Worm (Caenorhabditis elegans) whole organism, L2 larva: ENCODE measurements around the gene sru-24.

Experiments
- C34F6.9 ChIP-seq: fragments of 150-350 bp; optimal IDR thresholded peaks from 2 replicates; lab custom pipeline; 2014; ENCODE audit warnings: missing biosample characterization, missing genetic modification characterization
- R02D3.7 ChIP-seq: fragments of 150-350 bp; optimal IDR thresholded peaks from 2 replicates; lab custom pipeline; 2014; ENCODE audit warnings: missing biosample characterization, missing genetic modification characterization
- Y55F3AM.14 ChIP-seq: fragments of 200-800 bp; sonication (Bioruptor generic); optimal IDR thresholded peaks from 2 replicates; lab custom pipeline; 2018; ENCODE audit warnings: mild to moderate bottlenecking, missing genetic modification characterization, missing compliant biosample characterization
- ZK546.5 ChIP-seq: sonication (generic microtip); optimal IDR thresholded peaks from 2 replicates; lab custom pipeline; 2017; ENCODE audit warnings: missing biosample characterization, missing genetic modification characterization
- alr-1 ChIP-seq: fragments of 150-350 bp; optimal IDR thresholded peaks from 2 replicates; lab custom pipeline; 2014; ENCODE audit warnings: missing biosample characterization, missing genetic modification characterization
- aly-2 ChIP-seq: fragments of 150-350 bp; optimal IDR thresholded peaks from 2 replicates; lab custom pipeline; 2014; ENCODE audit warnings: missing biosample characterization, missing genetic modification characterization
- blmp-1 ChIP-seq: sonication (generic microtip); optimal IDR thresholded peaks from 2 replicates; lab custom pipeline; 2017; ENCODE audit warnings: missing genetic modification characterization, mild to moderate bottlenecking, missing compliant biosample characterization, antibody characterized with exemption, moderate library complexity; ENCODE audit not compliant: insufficient read depth
- ceh-16 ChIP-seq: fragments of 150-350 bp; optimal IDR thresholded peaks from 2 replicates; lab custom pipeline; 2014; ENCODE audit warnings: missing biosample characterization, missing genetic modification characterization
- ceh-82 ChIP-seq: fragments of 150-350 bp; optimal IDR thresholded peaks from 2 replicates; lab custom pipeline; 2014; ENCODE audit warnings: missing biosample characterization, missing genetic modification characterization
- dmd-4 ChIP-seq: sonication (generic microtip); optimal IDR thresholded peaks from 2 replicates; lab custom pipeline; 2017; ENCODE audit warnings: missing biosample characterization, missing genetic modification characterization
- egl-27 ChIP-seq: sonication (generic microtip); optimal IDR thresholded peaks from 3 replicates; lab custom pipeline; 2017; ENCODE audit warnings: missing biosample characterization, missing genetic modification reagents, missing genetic modification characterization
- elt-1 ChIP-seq: fragments of 150-350 bp; optimal IDR thresholded peaks from 2 replicates; lab custom pipeline; 2014; ENCODE audit warnings: missing biosample characterization, missing genetic modification characterization
- elt-3 ChIP-seq: sonication (generic microtip); optimal IDR thresholded peaks from 2 replicates; lab custom pipeline; 2017; ENCODE audit warnings: missing biosample characterization, missing genetic modification characterization
- fos-1 ChIP-seq: fragments of 150-350 bp; optimal IDR thresholded peaks from 2 replicates; lab custom pipeline; 2014; ENCODE audit warnings: missing biosample characterization, missing genetic modification characterization
- gmeb-1 ChIP-seq: fragments of 150-350 bp; optimal IDR thresholded peaks from 2 replicates; lab custom pipeline; 2014; ENCODE audit warnings: missing biosample characterization, missing genetic modification characterization
- lin-11 ChIP-seq: fragments of 150-350 bp; sonication (generic microtip); optimal IDR thresholded peaks from 2 replicates; lab custom pipeline; 2014; ENCODE audit warnings: missing biosample characterization, missing genetic modification characterization, inconsistent platforms, mixed read lengths
- lin-13 ChIP-seq: fragments of 150-350 bp; optimal IDR thresholded peaks from 2 replicates; lab custom pipeline; 2014; ENCODE audit warnings: missing biosample characterization, missing genetic modification reagents, missing genetic modification characterization
- lin-39 ChIP-seq: fragments of 150-350 bp; optimal IDR thresholded peaks from 2 replicates; lab custom pipeline; 2014; ENCODE audit warnings: missing biosample characterization, missing genetic modification reagents, missing genetic modification characterization
- lsy-2 ChIP-seq, 2 experiments: fragments of 150-350 bp in 1 of 2; sonication (generic microtip) in 1 of 2; optimal IDR thresholded peaks; 2 replicates each; lab custom pipeline; 2014 to 2017; ENCODE audit warnings: missing biosample characterization in 2 of 2, missing genetic modification characterization in 2 of 2
- mab-5 ChIP-seq: fragments of 150-350 bp; optimal IDR thresholded peaks from 2 replicates; lab custom pipeline; 2014; ENCODE audit warnings: missing biosample characterization, missing genetic modification characterization
- mbf-1 ChIP-seq: sonication (generic microtip); optimal IDR thresholded peaks from 2 replicates; lab custom pipeline; 2017; ENCODE audit warnings: missing biosample characterization, missing genetic modification characterization
- mdl-1 ChIP-seq, 2 experiments: fragments of 150-350 bp in 1 of 2; sonication (generic microtip) in 1 of 2; optimal IDR thresholded peaks; 2 replicates each; lab custom pipeline; 2017; ENCODE audit warnings: missing biosample characterization in 2 of 2, missing genetic modification characterization in 2 of 2
- nhr-10 ChIP-seq: sonication (generic microtip); optimal IDR thresholded peaks from 2 replicates; lab custom pipeline; 2017; ENCODE audit warnings: missing biosample characterization, missing genetic modification characterization
- nhr-11 ChIP-seq: fragments of 150-350 bp; optimal IDR thresholded peaks from 2 replicates; lab custom pipeline; 2014; ENCODE audit warnings: missing biosample characterization, missing genetic modification characterization
- nhr-12 ChIP-seq: fragments of 150-350 bp; optimal IDR thresholded peaks from 2 replicates; lab custom pipeline; 2014; ENCODE audit warnings: missing biosample characterization, missing genetic modification characterization
- nhr-129 ChIP-seq: fragments of 150-350 bp; optimal IDR thresholded peaks from 2 replicates; lab custom pipeline; 2014; ENCODE audit warnings: missing biosample characterization, missing genetic modification characterization
- nhr-21 ChIP-seq: fragments of 150-350 bp; optimal IDR thresholded peaks from 2 replicates; lab custom pipeline; 2014; ENCODE audit warnings: missing biosample characterization, missing genetic modification characterization
- nhr-23 ChIP-seq: fragments of 150-350 bp; optimal IDR thresholded peaks from 2 replicates; lab custom pipeline; 2014; ENCODE audit warnings: missing biosample characterization, missing genetic modification reagents, missing genetic modification characterization
- nhr-237 ChIP-seq: fragments of 150-350 bp; optimal IDR thresholded peaks from 2 replicates; lab custom pipeline; 2014; ENCODE audit warnings: missing biosample characterization, missing genetic modification characterization
- nhr-25 ChIP-seq: fragments of 150-350 bp; sonication (generic microtip); optimal IDR thresholded peaks from 3 replicates; lab custom pipeline; 2014; ENCODE audit warnings: missing biosample characterization, missing genetic modification characterization
- nhr-6 ChIP-seq: fragments of 150-350 bp; optimal IDR thresholded peaks from 2 replicates; lab custom pipeline; 2014; ENCODE audit warnings: missing biosample characterization, missing genetic modification characterization
- sem-4 ChIP-seq: fragments of 150-350 bp; optimal IDR thresholded peaks from 2 replicates; lab custom pipeline; 2014; ENCODE audit warnings: missing biosample characterization, missing genetic modification reagents, missing genetic modification characterization
- skn-1 ChIP-seq: sonication (generic microtip); optimal IDR thresholded peaks from 2 replicates; lab custom pipeline; 2017; ENCODE audit warnings: missing biosample characterization, missing genetic modification characterization
- sma-3 ChIP-seq: sonication (generic microtip); optimal IDR thresholded peaks from 2 replicates; lab custom pipeline; 2016; ENCODE audit warnings: missing genetic modification reagents, missing genetic modification characterization, missing compliant biosample characterization
- sma-9 ChIP-seq, 2 experiments: fragments of 150-350 bp in 1 of 2; sonication (generic microtip) in 1 of 2; optimal IDR thresholded peaks; 2 replicates each; lab custom pipeline; 2014 to 2016; ENCODE audit warnings: missing genetic modification characterization in 2 of 2, mild to moderate bottlenecking in 1 of 2, missing biosample characterization in 1 of 2, missing compliant biosample characterization in 1 of 2, missing genetic modification reagents in 1 of 2, moderate library complexity in 1 of 2
- snpc-4 ChIP-seq: fragments of 150-350 bp; optimal IDR thresholded peaks from 2 replicates; lab custom pipeline; 2014; ENCODE audit warnings: missing biosample characterization, missing genetic modification characterization
- unc-39 ChIP-seq: fragments of 150-350 bp; optimal IDR thresholded peaks from 2 replicates; lab custom pipeline; 2014; ENCODE audit warnings: missing biosample characterization, missing genetic modification characterization
- unc-62 ChIP-seq: fragments of 150-350 bp; optimal IDR thresholded peaks from 2 replicates; lab custom pipeline; 2014; ENCODE audit warnings: missing biosample characterization, missing genetic modification reagents, missing genetic modification characterization
- zag-1 ChIP-seq: fragments of 150-350 bp; optimal IDR thresholded peaks from 2 replicates; lab custom pipeline; 2014; ENCODE audit warnings: missing biosample characterization, missing genetic modification characterization
- ztf-1 ChIP-seq: fragments of 200-800 bp; sonication (Bioruptor generic); conservative IDR thresholded peaks from 2 replicates; pipeline ENCODE4 v1.3.6; 2022; ENCODE audit warnings: missing genetic modification characterization, missing compliant biosample characterization
- ztf-11 ChIP-seq: sonication (generic microtip); optimal IDR thresholded peaks from 2 replicates; lab custom pipeline; 2017; ENCODE audit warnings: missing biosample characterization, missing genetic modification characterization
- ztf-4 ChIP-seq: fragments of 150-350 bp; optimal IDR thresholded peaks from 2 replicates; lab custom pipeline; 2014; ENCODE audit warnings: missing biosample characterization, missing genetic modification characterization

Gene sru-24

ce11 chrV:626321-626720 is 44.9 kb downstream of the sru-24 start, which contains the start of gene F48G7.7:
Gene F48G7.7 (minus strand): TSS chrV:626421.
- TF ChIP-seq mbf-1 (no peak), lin-11 (no peak), sma-9 (GFP tag; optimal IDR thresholded peaks at IDR 0.05; lab: Kevin White, UChicago) (no peak), sma-9 (tag; optimal IDR thresholded peaks at IDR 0.05; lab: Kevin White, UChicago) (no peak), blmp-1 (no peak), elt-1 (tag; lab: Kevin White, UChicago) (no peak), mab-5 (tag; lab: Kevin White, UChicago) (no peak), nhr-21 (tag; lab: Kevin White, UChicago) (no peak), elt-3 (no peak), lin-39 (tag; lab: Kevin White, UChicago) (no peak), lin-13 (GFP tag; lab: Kevin White, UChicago) (no peak), lsy-2 (tag; optimal IDR thresholded peaks at IDR 0.05; lab: Kevin White, UChicago) (no peak)

- TF ChIP-seq nhr-12: no peak
- no peak for TF ChIP-seq nhr-237 (tag; lab: Kevin White, UChicago)
- no peak for TF ChIP-seq nhr-129 (tag; lab: Kevin White, UChicago)
- no peak for TF ChIP-seq unc-62 (GFP tag; lab: Kevin White, UChicago)
- no peak for TF ChIP-seq egl-27 (tag; lab: Kevin White, UChicago)
- no peak for TF ChIP-seq blmp-1
- TF ChIP-seq mab-5 (tag; lab: Kevin White, UChicago): no peak
- TF ChIP-seq skn-1 (tag; lab: Kevin White, UChicago): no peak
- no peak for TF ChIP-seq nhr-23 (tag; lab: Kevin White, UChicago)
- TF ChIP-seq zag-1: no peak
- no peak for TF ChIP-seq lin-11
- no peak for TF ChIP-seq nhr-11 (tag; lab: Kevin White, UChicago)
- TF ChIP-seq nhr-6: no peak
- TF ChIP-seq unc-39: no peak
Observed at ce11 chrV:624922-625321, 46.3 kb downstream of the sru-24 start, which contains the start of gene srt-17. Gene srt-17 (minus strand): TSS chrV:625022.

- TF ChIP-seq egl-27 (tag; lab: Kevin White, UChicago): no peak
- no peak for TF ChIP-seq nhr-25 (tag; lab: Kevin White, UChicago)
- no peak for TF ChIP-seq nhr-12
- no peak for TF ChIP-seq aly-2
- no peak for TF ChIP-seq R02D3.7 (tag; lab: Kevin White, UChicago)
- no peak for TF ChIP-seq alr-1
- TF ChIP-seq nhr-21 (tag; lab: Kevin White, UChicago): no peak
- no peak for TF ChIP-seq ceh-16 (tag; lab: Kevin White, UChicago)
- TF ChIP-seq snpc-4 (tag; lab: Kevin White, UChicago): no peak
- TF ChIP-seq dmd-4: no peak
- TF ChIP-seq gmeb-1 (tag; lab: Kevin White, UChicago): no peak
- TF ChIP-seq zag-1: no peak
- TF ChIP-seq ztf-1 (GFP tag; lab: Robert Waterston, UW): no peak
- TF ChIP-seq blmp-1: no peak
- no peak for TF ChIP-seq lin-13 (GFP tag; lab: Kevin White, UChicago)
- TF ChIP-seq ceh-82 (tag; lab: Kevin White, UChicago): no peak
- no peak for TF ChIP-seq sma-3
- no peak for TF ChIP-seq ztf-11 (tag; lab: Kevin White, UChicago)
Observed at ce11 chrV:622902-623301, 48.3 kb downstream of the sru-24 start, which contains the start of gene F48G7.5. Gene F48G7.5 (minus strand): TSS chrV:622935.

ce11 chrV:620987-621386 is 50.3 kb downstream of the sru-24 start:
- TF ChIP-seq Y55F3AM.14 (GFP tag; lab: Kevin White, UChicago): no peak
- no peak for TF ChIP-seq nhr-10 (tag; lab: Kevin White, UChicago)
- TF ChIP-seq nhr-25 (tag; lab: Kevin White, UChicago): no peak

- TF ChIP-seq elt-1 (tag; lab: Kevin White, UChicago) (no peak), mdl-1 (tag; optimal IDR thresholded peaks at IDR 0.05; lab: Kevin White, UChicago) (peak; percentile 32 to 50), Y55F3AM.14 (GFP tag; lab: Kevin White, UChicago) (peak; percentile 68), fos-1 (peak; percentile 79), unc-39 (no peak), ceh-16 (tag; lab: Kevin White, UChicago) (no peak), mab-5 (tag; lab: Kevin White, UChicago) (peak; percentile 8), unc-62 (GFP tag; lab: Kevin White, UChicago) (peak; percentile 58), lin-39 (tag; lab: Kevin White, UChicago) (no peak), gmeb-1 (tag; lab: Kevin White, UChicago) (peak; percentile 8), lin-13 (GFP tag; lab: Kevin White, UChicago) (peak; percentile 44), lsy-2 (tag; optimal IDR thresholded peaks at IDR 0.05; lab: Kevin White, UChicago) (peak in 1 of 2 experiments; percentile 83), nhr-12 (no peak), ceh-82 (tag; lab: Kevin White, UChicago) (no peak), ztf-4 (peak; percentile 25), C34F6.9 (peak; percentile 88), sem-4 (tag; lab: Kevin White, UChicago) (peak; percentile 51), nhr-129 (tag; lab: Kevin White, UChicago) (peak; percentile 67), skn-1 (tag; lab: Kevin White, UChicago) (no peak), zag-1 (peak; percentile 84), ztf-1 (GFP tag; lab: Robert Waterston, UW) (no peak), sma-9 (GFP tag; optimal IDR thresholded peaks at IDR 0.05; lab: Kevin White, UChicago) (peak; percentile 91), sma-9 (tag; optimal IDR thresholded peaks at IDR 0.05; lab: Kevin White, UChicago) (no peak), aly-2 (no peak), alr-1 (no peak), lin-11 (no peak), ZK546.5 (tag; lab: Kevin White, UChicago) (no peak), egl-27 (tag; lab: Kevin White, UChicago) (peak; percentile 82), nhr-25 (tag; lab: Kevin White, UChicago) (peak; percentile 51)
Observed at ce11 chrV:619054-619453, 52.2 kb downstream of the sru-24 start, which contains the start of gene F48G7.4. Gene F48G7.4 (plus strand): TSS chrV:619453.
